Fruit fly (Drosophila melanogaster) whole organism, prepupa: Measurements from ENCODE around the gene UQCR-14.

Source experiments
- CG11902 ChIP-seq: fragments of 200-800 bp; sonication (Bioruptor generic); optimal IDR thresholded peaks from 3 replicates; lab custom pipeline; 2016; ENCODE audit warnings: missing biosample characterization, missing genetic modification characterization
- CG16779 ChIP-seq: fragments of 200-800 bp; sonication (Bioruptor generic); optimal IDR thresholded peaks from 3 replicates; lab custom pipeline; 2017; ENCODE audit warnings: missing biosample characterization, mild to moderate bottlenecking, missing genetic modification characterization
- CG32006 ChIP-seq: fragments of 200-800 bp; sonication (Bioruptor generic); optimal IDR thresholded peaks from 3 replicates; lab custom pipeline; 2017; ENCODE audit warnings: missing biosample characterization, mild to moderate bottlenecking, missing genetic modification characterization
- CG6792 ChIP-seq: fragments of 200-800 bp; sonication (Bioruptor generic); optimal IDR thresholded peaks from 3 replicates; lab custom pipeline; 2016; ENCODE audit warnings: missing biosample characterization, missing genetic modification characterization
- CG6854 ChIP-seq: fragments of 200-800 bp; sonication (Bioruptor generic); optimal IDR thresholded peaks from 2 replicates; lab custom pipeline; 2017; ENCODE audit warnings: missing biosample characterization, mild to moderate bottlenecking, missing genetic modification characterization
- Ets21C ChIP-seq: fragments of 200-800 bp; sonication (Bioruptor generic); optimal IDR thresholded peaks from 3 replicates; lab custom pipeline; 2016; ENCODE audit warnings: missing biosample characterization, missing genetic modification characterization
- Hr39 ChIP-seq: fragments of 200-800 bp; sonication (Bioruptor generic); optimal IDR thresholded peaks from 2 replicates; lab custom pipeline; 2016; ENCODE audit warnings: missing biosample characterization, missing genetic modification characterization
- Lpt ChIP-seq: fragments of 200-800 bp; sonication (Bioruptor generic); optimal IDR thresholded peaks from 3 replicates; lab custom pipeline; 2016; ENCODE audit warnings: missing biosample characterization, missing genetic modification characterization
- Smox ChIP-seq: fragments of 200-800 bp; sonication (Bioruptor generic); optimal IDR thresholded peaks from 3 replicates; lab custom pipeline; 2016; ENCODE audit warnings: missing biosample characterization, missing genetic modification characterization
- dac ChIP-seq: fragments of 200-800 bp; sonication (Bioruptor generic); optimal IDR thresholded peaks from 2 replicates; lab custom pipeline; 2017; ENCODE audit warnings: missing biosample characterization, mild to moderate bottlenecking, missing genetic modification characterization
- pdm3 ChIP-seq: fragments of 200-800 bp; sonication (Bioruptor generic); optimal IDR thresholded peaks from 3 replicates; lab custom pipeline; 2016; ENCODE audit warnings: missing biosample characterization, missing genetic modification characterization

DNA sequence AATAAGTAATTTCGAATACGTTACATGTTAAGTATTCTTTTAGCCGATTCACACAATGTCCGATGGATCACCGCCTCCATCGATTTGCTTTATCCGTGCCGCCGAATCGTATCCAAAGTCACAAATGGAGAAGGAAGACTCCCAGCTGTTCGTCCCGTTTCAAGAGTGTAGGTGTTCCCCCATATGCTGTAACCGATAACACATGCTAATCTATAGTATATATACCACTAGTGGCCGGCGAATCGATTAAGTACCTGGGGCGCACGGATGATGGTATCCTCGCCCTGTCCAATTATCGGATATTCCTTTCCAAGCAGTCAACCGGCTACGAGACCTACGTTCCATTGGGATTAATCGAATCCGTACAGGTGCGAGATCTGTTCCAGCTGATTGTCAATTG is 11.5 kb downstream of the UQCR-14 start, which contains the start of gene ERp44:
- TF ChIP-seq Smox (GFP tag; lab: Kevin White, UChicago) (no peak), CG6792 (GFP tag; lab: Kevin White, UChicago) (no peak), CG6854 (GFP tag; lab: Kevin White, UChicago) (no peak), Lpt (GFP tag; lab: Kevin White, UChicago) (no peak), dac (GFP tag; lab: Kevin White, UChicago) (no peak), CG16779 (no peak), Ets21C (no peak), Hr39 (GFP tag; lab: Kevin White, UChicago) (no peak), CG32006 (GFP tag; lab: Kevin White, UChicago) (no peak), CG11902 (GFP tag; lab: Kevin White, UChicago) (no peak), pdm3 (GFP tag; lab: Kevin White, UChicago) (no peak)
